Worm (Caenorhabditis elegans): ENCODE results near the gene slt-1.

slt-1 gene

ce11 chrX:14706698-14707285 lies 32.7 kb downstream of the slt-1 start, which contains the start of gene tmem-184 (continued):
- TF ChIP-seq daf-8 (GFP tag; IDR thresholded peaks at IDR 0.05) (no peak), mep-1 (tag; optimal IDR thresholded peaks at IDR 0.05) (peak; percentile 43), snpc-4 (tag; optimal IDR thresholded peaks at IDR 0.05) (no peak), daf-12 (tag; optimal IDR thresholded peaks at IDR 0.05) (no peak), pha-4 (GFP tag; IDR thresholded peaks at IDR 0.05) (peak; percentile 54; the same call in 1 of the 2 replicates), pha-4 (tag; optimal IDR thresholded peaks at IDR 0.05) (no peak), lin-13 (GFP tag; optimal IDR thresholded peaks at IDR 0.05) (peak; percentile 9), madf-9 (GFP tag; conservative IDR thresholded peaks at IDR 0.05) (no peak), spr-1 (tag; optimal IDR thresholded peaks at IDR 0.05) (no peak), php-3 (GFP tag; IDR thresholded peaks at IDR 0.05) (peak; percentile 52; the same call in 1 of the 2 replicates), nhr-102 (tag; optimal IDR thresholded peaks at IDR 0.05) (peak; percentile 36), pqm-1 (tag; optimal IDR thresholded peaks at IDR 0.05) (peak; percentile 9), lin-15B (tag; optimal IDR thresholded peaks at IDR 0.05) (no peak), ZK546.5 (tag; optimal IDR thresholded peaks at IDR 0.05) (no peak), fkh-10 (GFP tag; optimal IDR thresholded peaks at IDR 0.05) (no peak), nhr-42 (GFP tag; IDR thresholded peaks at IDR 0.05) (no peak), nhr-237 (tag; optimal IDR thresholded peaks at IDR 0.05) (no peak), attf-4 (tag; optimal IDR thresholded peaks at IDR 0.05) (no peak), duxl-1 (tag; optimal IDR thresholded peaks at IDR 0.05; ENCODE audit: poor library complexity) (no peak), nhr-76 (tag; optimal IDR thresholded peaks at IDR 0.05) (peak; percentile 2), dmd-8 (GFP tag; IDR thresholded peaks at IDR 0.05) (no peak), tra-1 (GFP tag; IDR thresholded peaks at IDR 0.05) (peak; percentile 94), zip-2 (tag; optimal IDR thresholded peaks at IDR 0.05) (no peak), nhr-6 (tag; optimal IDR thresholded peaks at IDR 0.05) (no peak), F44E2.7 (GFP tag; IDR thresholded peaks at IDR 0.05) (no peak), nhr-25 (tag; optimal IDR thresholded peaks at IDR 0.05; ENCODE audit: borderline replicate concordance, insufficient read depth) (no peak), zfp-2 (tag; optimal IDR thresholded peaks at IDR 0.05) (no peak), lin-38 (GFP tag; IDR thresholded peaks at IDR 0.05) (peak; percentile 49), mxl-3 (GFP tag; optimal IDR thresholded peaks at IDR 0.05) (peak; percentile 29), mdl-1 (tag; optimal IDR thresholded peaks at IDR 0.05) (peak in 1 of 2 experiments; percentile 24), zag-1 (tag; optimal IDR thresholded peaks at IDR 0.05) (no peak), ztf-11 (tag; optimal IDR thresholded peaks at IDR 0.05) (no peak), lin-1 (GFP tag; IDR thresholded peaks at IDR 0.05) (no peak), zfp-3 (GFP tag; conservative IDR thresholded peaks at IDR 0.05) (0 out of 2 replicates have a peak, but pooled peaks have one; percentile 22), ceh-82 (tag; optimal IDR thresholded peaks at IDR 0.05) (no peak), ZK337.2 (GFP tag; IDR thresholded peaks at IDR 0.05) (no peak), hmg-1.1 (GFP tag; IDR thresholded peaks at IDR 0.05) (0 out of 2 replicates have a peak, but pooled peaks have one; percentile 9)

- peak; percentile 97 for TF ChIP-seq rbr-2 (tag; optimal IDR thresholded peaks at IDR 0.05)
- TF ChIP-seq lin-13 (GFP tag; optimal IDR thresholded peaks at IDR 0.05) = peak; percentile 89
- no peak for TF ChIP-seq F44E2.7 (GFP tag; IDR thresholded peaks at IDR 0.05)
- no peak for TF ChIP-seq daf-19 (GFP tag; conservative IDR thresholded peaks at IDR 0.05)
- peak; percentile 77 for TF ChIP-seq madf-9 (GFP tag; conservative IDR thresholded peaks at IDR 0.05)
- TF ChIP-seq skn-1 (tag; optimal IDR thresholded peaks at IDR 0.05) = no peak
- TF ChIP-seq mxl-2 (GFP tag; conservative IDR thresholded peaks at IDR 0.05) = 0 out of 2 replicates have a peak, but pooled peaks have one; percentile 37
- TF ChIP-seq cey-2 (tag; optimal IDR thresholded peaks at IDR 0.05; ENCODE audit: borderline replicate concordance, insufficient read depth) = no peak
- TF ChIP-seq duxl-1 (tag; optimal IDR thresholded peaks at IDR 0.05; ENCODE audit: poor library complexity) = no peak
- peak; percentile 98 for TF ChIP-seq lin-38 (GFP tag; IDR thresholded peaks at IDR 0.05)
- peak; percentile 97 for TF ChIP-seq fkh-10 (GFP tag; optimal IDR thresholded peaks at IDR 0.05)
- TF ChIP-seq arid-1 (GFP tag; conservative IDR thresholded peaks at IDR 0.05) = peak; percentile 69
- peak; percentile 45 for TF ChIP-seq zip-2 (tag; optimal IDR thresholded peaks at IDR 0.05)
- peak; percentile 90 for TF ChIP-seq T26A8.4 (GFP tag; IDR thresholded peaks at IDR 0.05)
- peak; percentile 85 for TF ChIP-seq nhr-28 (tag; optimal IDR thresholded peaks at IDR 0.05)
- peak; percentile 88; the same call in 1 of the 2 replicates for TF ChIP-seq ceh-20 (GFP tag; IDR thresholded peaks at IDR 0.05)
- 0 out of 2 replicates have a peak, but pooled peaks have one; percentile 46 for TF ChIP-seq nhr-42 (GFP tag; IDR thresholded peaks at IDR 0.05)
- peak in 1 of 2 experiments; percentile 95 for TF ChIP-seq daf-16 (GFP tag; optimal IDR thresholded peaks at IDR 0.05)
- TF ChIP-seq daf-16 (tag; optimal IDR thresholded peaks at IDR 0.05) = peak; percentile 33
- TF ChIP-seq dve-1 (tag; optimal IDR thresholded peaks at IDR 0.05; ENCODE audit: insufficient read depth) = peak; percentile 90
- TF ChIP-seq php-3 (GFP tag; IDR thresholded peaks at IDR 0.05) = 0 out of 2 replicates have a peak, but pooled peaks have one; percentile 30
- peak; percentile 49 for TF ChIP-seq zag-1 (tag; optimal IDR thresholded peaks at IDR 0.05)
- peak; percentile 98 for TF ChIP-seq mep-1 (tag; optimal IDR thresholded peaks at IDR 0.05)
- no peak for TF ChIP-seq nhr-76 (tag; optimal IDR thresholded peaks at IDR 0.05)
Observed at ce11 chrX:14708176-14708642, 34.1 kb downstream of the slt-1 start.

All from whole organism, L4 larva.